Fruit fly (Drosophila melanogaster): ENCODE measurements around the gene CG11590.

CG11590 gene

dm6 chrX:14247035-14247786 is 47.2 kb downstream of the CG11590 start, which contains the start of gene mud (continued):
- no peak for TF ChIP-seq dmrt99B (tag; optimal IDR thresholded peaks at IDR 0.05)
- TF ChIP-seq hbn (GFP tag; IDR thresholded peaks at IDR 0.05; ENCODE audit: partially characterized antibody): peak; percentile 48
- no peak for TF ChIP-seq CG4282 (GFP tag; optimal IDR thresholded peaks at IDR 0.05)
- TF ChIP-seq CG16779 (GFP tag; IDR thresholded peaks at IDR 0.05): no peak
- no peak for TF ChIP-seq schlank (tag; optimal IDR thresholded peaks at IDR 0.05)
- TF ChIP-seq grn (GFP tag; optimal IDR thresholded peaks at IDR 0.05): no peak
- no peak for TF ChIP-seq CG13624 (GFP tag; optimal IDR thresholded peaks at IDR 0.05)
- TF ChIP-seq bab2 (GFP tag; optimal IDR thresholded peaks at IDR 0.05): no peak
- TF ChIP-seq pho (GFP tag; optimal IDR thresholded peaks at IDR 0.05): no peak
- peak; percentile 19 for TF ChIP-seq Ets97D (GFP tag; optimal IDR thresholded peaks at IDR 0.05)
- TF ChIP-seq Antp (GFP tag; optimal IDR thresholded peaks at IDR 0.05): no peak
- peak; percentile 45 for TF ChIP-seq slbo (GFP tag; IDR thresholded peaks at IDR 0.05)
- TF ChIP-seq CG11696 (GFP tag; IDR thresholded peaks at IDR 0.05): no peak
- no peak for TF ChIP-seq CG14965 (GFP tag; optimal IDR thresholded peaks at IDR 0.05; ENCODE audit: borderline replicate concordance)
- TF ChIP-seq peb (GFP tag; IDR thresholded peaks at IDR 0.05): 0 out of 2 replicates have a peak, but pooled peaks have one; percentile 21
- TF ChIP-seq CG10959 (GFP tag; IDR thresholded peaks at IDR 0.05): no peak
- no peak for TF ChIP-seq Dek (tag; optimal IDR thresholded peaks at IDR 0.05)
- TF ChIP-seq Sox102F (GFP tag; optimal IDR thresholded peaks at IDR 0.05): no peak
- no peak for TF ChIP-seq her (GFP tag; optimal IDR thresholded peaks at IDR 0.05)
- no peak for TF ChIP-seq jing (GFP tag; optimal IDR thresholded peaks at IDR 0.05)
- no peak for TF ChIP-seq CG8089 (GFP tag; optimal IDR thresholded peaks at IDR 0.05)
- TF ChIP-seq Elba2 (GFP tag; optimal IDR thresholded peaks at IDR 0.05): no peak
- TF ChIP-seq CG17359 (tag; optimal IDR thresholded peaks at IDR 0.05): no peak
- TF ChIP-seq CG9817 (tag; optimal IDR thresholded peaks at IDR 0.05): peak; percentile 4
- no peak for TF ChIP-seq Hr78 (GFP tag; optimal IDR thresholded peaks at IDR 0.05)
- TF ChIP-seq Rfx (GFP tag; IDR thresholded peaks at IDR 0.05): no peak
- no peak for TF ChIP-seq eyg (GFP tag; optimal IDR thresholded peaks at IDR 0.05)
- TF ChIP-seq CG4424 (GFP tag; optimal IDR thresholded peaks at IDR 0.05): peak; percentile 10
- TF ChIP-seq sim (GFP tag; IDR thresholded peaks at IDR 0.05): no peak
- TF ChIP-seq CG18011 (GFP tag; optimal IDR thresholded peaks at IDR 0.05): no peak
- no peak for TF ChIP-seq ac (GFP tag; optimal IDR thresholded peaks at IDR 0.05)
- peak; percentile 91 for TF ChIP-seq CTCF (GFP tag; optimal IDR thresholded peaks at IDR 0.05)
- TF ChIP-seq Asciz (GFP tag; optimal IDR thresholded peaks at IDR 0.05): no peak
- TF ChIP-seq CG33213 (GFP tag; optimal IDR thresholded peaks at IDR 0.05): no peak
- TF ChIP-seq corto (GFP tag; optimal IDR thresholded peaks at IDR 0.05): no peak
- TF ChIP-seq cad (GFP tag; optimal IDR thresholded peaks at IDR 0.05): no peak
- no peak for TF ChIP-seq ro (GFP tag; IDR thresholded peaks at IDR 0.05)
- no peak for TF ChIP-seq CG31365 (tag; optimal IDR thresholded peaks at IDR 0.05)
- peak; percentile 61 for TF ChIP-seq CG13775 (GFP tag; optimal IDR thresholded peaks at IDR 0.05)
- TF ChIP-seq Jarid2 (GFP tag; optimal IDR thresholded peaks at IDR 0.05): no peak
- TF ChIP-seq kay (GFP tag; optimal IDR thresholded peaks at IDR 0.05): no peak
- no peak for TF ChIP-seq kni (GFP tag; optimal IDR thresholded peaks at IDR 0.05)
- TF ChIP-seq gt (GFP tag; IDR thresholded peaks at IDR 0.05): peak; percentile 56
- no peak for TF ChIP-seq Eip74EF (GFP tag; optimal IDR thresholded peaks at IDR 0.05)
- no peak for TF ChIP-seq scrt (GFP tag; optimal IDR thresholded peaks at IDR 0.05)
- no peak for TF ChIP-seq BtbVII (GFP tag; optimal IDR thresholded peaks at IDR 0.05)
- no peak for TF ChIP-seq cwo (GFP tag; optimal IDR thresholded peaks at IDR 0.05)
- no peak for TF ChIP-seq Hey (tag; optimal IDR thresholded peaks at IDR 0.05)
- TF ChIP-seq HLH3B (GFP tag; IDR thresholded peaks at IDR 0.05): no peak
- TF ChIP-seq NfI (GFP tag; optimal IDR thresholded peaks at IDR 0.05): no peak

All from whole organism, embryonic.